Fruit fly (Drosophila melanogaster): ENCODE measurements around the gene CG12883.
A peak's percentile ranks its signal among the peaks of the same experiment; 100 is the strongest.

CG12883 gene

dm6 chr3R:27651710-27652109 is 27.4 kb upstream of the CG12883 start:
- no peak for TF ChIP-seq Pif1B (GFP tag; optimal IDR thresholded peaks at IDR 0.05)
- TF ChIP-seq CG12605 (GFP tag; IDR thresholded peaks at IDR 0.05): no peak
- TF ChIP-seq rn (GFP tag; IDR thresholded peaks at IDR 0.05): no peak
- no peak for TF ChIP-seq CG34367 (tag; optimal IDR thresholded peaks at IDR 0.05)
- no peak for TF ChIP-seq CG9948 (tag; optimal IDR thresholded peaks at IDR 0.05)
- TF ChIP-seq CG17806 (tag; optimal IDR thresholded peaks at IDR 0.05): no peak
- no peak for TF ChIP-seq CG10348 (GFP tag; IDR thresholded peaks at IDR 0.05)
- no peak for TF ChIP-seq Snoo (tag; optimal IDR thresholded peaks at IDR 0.05)
- no peak for TF ChIP-seq Ets98B (GFP tag; IDR thresholded peaks at IDR 0.05)
- TF ChIP-seq CG13204 (GFP tag; optimal IDR thresholded peaks at IDR 0.05): no peak
- TF ChIP-seq gl (tag; optimal IDR thresholded peaks at IDR 0.05): no peak
- TF ChIP-seq Pif1A (GFP tag; optimal IDR thresholded peaks at IDR 0.05): no peak
- no peak for TF ChIP-seq fd96Ca (GFP tag; IDR thresholded peaks at IDR 0.05)

- no peak for TF ChIP-seq CG8159 (tag; optimal IDR thresholded peaks at IDR 0.05)
- TF ChIP-seq D1 (tag; optimal IDR thresholded peaks at IDR 0.05): no peak
- TF ChIP-seq fd96Ca (GFP tag; IDR thresholded peaks at IDR 0.05): no peak
- no peak for TF ChIP-seq CG4496 (GFP tag; IDR thresholded peaks at IDR 0.05)
- TF ChIP-seq CG17806 (tag; optimal IDR thresholded peaks at IDR 0.05): no peak
- no peak for TF ChIP-seq CG13204 (GFP tag; optimal IDR thresholded peaks at IDR 0.05)
- no peak for TF ChIP-seq Snoo (tag; optimal IDR thresholded peaks at IDR 0.05)
- no peak for TF ChIP-seq CG9948 (tag; optimal IDR thresholded peaks at IDR 0.05)
- no peak for TF ChIP-seq Pif1B (GFP tag; optimal IDR thresholded peaks at IDR 0.05)
- no peak for TF ChIP-seq CG32121 (GFP tag; IDR thresholded peaks at IDR 0.05)
- no peak for TF ChIP-seq CG12605 (GFP tag; IDR thresholded peaks at IDR 0.05)
- TF ChIP-seq Pif1A (GFP tag; optimal IDR thresholded peaks at IDR 0.05): no peak
- TF ChIP-seq Ets98B (GFP tag; IDR thresholded peaks at IDR 0.05): no peak
- TF ChIP-seq rn (GFP tag; IDR thresholded peaks at IDR 0.05): no peak
- no peak for TF ChIP-seq CG15710 (tag; optimal IDR thresholded peaks at IDR 0.05)
- no peak for TF ChIP-seq EcR (GFP tag; optimal IDR thresholded peaks at IDR 0.05)
- TF ChIP-seq gl (tag; optimal IDR thresholded peaks at IDR 0.05): no peak
Measured at dm6 chr3R:27652156-27652810, 26.8 kb upstream of the CG12883 start, which contains the start of gene RpS10a. Gene RpS10a (plus strand): TSS chr3R:27652760.

dm6 chr3R:27655109-27655508 is 24.0 kb upstream of the CG12883 start:
- TF ChIP-seq D1 (tag; optimal IDR thresholded peaks at IDR 0.05): no peak
- TF ChIP-seq Ets98B (GFP tag; IDR thresholded peaks at IDR 0.05): no peak; the same call in 1 of the 2 replicates
- TF ChIP-seq rn (GFP tag; IDR thresholded peaks at IDR 0.05): no peak
- TF ChIP-seq CG34367 (tag; optimal IDR thresholded peaks at IDR 0.05): peak; percentile 5
- TF ChIP-seq CG14655 (GFP tag; optimal IDR thresholded peaks at IDR 0.05): peak; percentile 53
- peak; percentile 46; the same call in 1 of the 3 replicates for TF ChIP-seq fd96Ca (GFP tag; IDR thresholded peaks at IDR 0.05)
- peak; percentile 59 for TF ChIP-seq CG32121 (GFP tag; IDR thresholded peaks at IDR 0.05)
- TF ChIP-seq CG8301 (tag; optimal IDR thresholded peaks at IDR 0.05): peak; percentile 47
- no peak for TF ChIP-seq Snoo (tag; optimal IDR thresholded peaks at IDR 0.05)
- peak; percentile 36 for TF ChIP-seq CG9948 (tag; optimal IDR thresholded peaks at IDR 0.05)
- TF ChIP-seq CG13204 (GFP tag; optimal IDR thresholded peaks at IDR 0.05): no peak
- no peak for TF ChIP-seq Pif1B (GFP tag; optimal IDR thresholded peaks at IDR 0.05)
- no peak for TF ChIP-seq Pif1A (GFP tag; optimal IDR thresholded peaks at IDR 0.05)
- no peak for TF ChIP-seq CG12605 (GFP tag; IDR thresholded peaks at IDR 0.05)
- peak; percentile 60 for TF ChIP-seq CG4496 (GFP tag; IDR thresholded peaks at IDR 0.05)
- TF ChIP-seq CG15710 (tag; optimal IDR thresholded peaks at IDR 0.05): no peak
- TF ChIP-seq CG8159 (tag; optimal IDR thresholded peaks at IDR 0.05): peak; percentile 29
- TF ChIP-seq CG10348 (GFP tag; IDR thresholded peaks at IDR 0.05): no peak

- TF ChIP-seq Snoo (tag; optimal IDR thresholded peaks at IDR 0.05) (no peak), CG8159 (tag; optimal IDR thresholded peaks at IDR 0.05) (no peak), CG4496 (GFP tag; IDR thresholded peaks at IDR 0.05) (no peak), Pif1B (GFP tag; optimal IDR thresholded peaks at IDR 0.05) (no peak), CG32121 (GFP tag; IDR thresholded peaks at IDR 0.05) (peak; percentile 20; the same call in 1 of the 2 replicates), CG12605 (GFP tag; IDR thresholded peaks at IDR 0.05) (no peak), fd96Ca (GFP tag; IDR thresholded peaks at IDR 0.05) (no peak), CG13204 (GFP tag; optimal IDR thresholded peaks at IDR 0.05) (no peak)
Measured at dm6 chr3R:27656686-27657535, 22.2 kb upstream of the CG12883 start, which contains the start of gene tau. Gene tau (minus strand): TSS chr3R:27656996.

- TF ChIP-seq rn (GFP tag; IDR thresholded peaks at IDR 0.05) (no peak), D1 (tag; optimal IDR thresholded peaks at IDR 0.05) (no peak), CG15710 (tag; optimal IDR thresholded peaks at IDR 0.05) (no peak), fd96Ca (GFP tag; IDR thresholded peaks at IDR 0.05) (no peak), Ets98B (GFP tag; IDR thresholded peaks at IDR 0.05) (no peak)
Measured at dm6 chr3R:27660127-27660579, 18.9 kb upstream of the CG12883 start, which contains the start of gene Mlc1. Gene Mlc1 (minus strand): TSS chr3R:27660177.

dm6 chr3R:27661389-27661788 is 17.7 kb upstream of the CG12883 start:
- TF ChIP-seq CG13204 (GFP tag; optimal IDR thresholded peaks at IDR 0.05): no peak
- peak; percentile 87 for TF ChIP-seq CG12605 (GFP tag; IDR thresholded peaks at IDR 0.05)
- TF ChIP-seq CG8159 (tag; optimal IDR thresholded peaks at IDR 0.05): no peak
- TF ChIP-seq Pif1B (GFP tag; optimal IDR thresholded peaks at IDR 0.05): no peak

Data from whole organism, pupa.